Worm (Caenorhabditis elegans) whole organism, young adult: ENCODE measurements around the gene sid-5.

Experiments used
- B0035.1 ChIP-seq: sonication (generic microtip); optimal IDR thresholded peaks from 2 replicates; lab custom pipeline; 2016; ENCODE audit warnings: missing genetic modification characterization, mild to moderate bottlenecking, missing compliant biosample characterization, missing genotype, missing genetic modification reagents
- B0336.3 ChIP-seq: fragments of 200-800 bp; sonication (Bioruptor generic); IDR thresholded peaks from 2 replicates; pipeline ENCODE4 v1.3.6; 2022; ENCODE audit warnings: missing genetic modification characterization, missing compliant biosample characterization
- F57C9.4 ChIP-seq: sonication (generic microtip); optimal IDR thresholded peaks from 2 replicates; lab custom pipeline; 2017; ENCODE audit warnings: mild to moderate bottlenecking, missing genetic modification characterization, missing compliant biosample characterization
- attf-5 ChIP-seq: fragments of 200-800 bp; sonication (Bioruptor generic); optimal IDR thresholded peaks from 2 replicates; lab custom pipeline; 2018; ENCODE audit warnings: mild to moderate bottlenecking, missing genetic modification characterization, missing compliant biosample characterization
- bed-2 ChIP-seq: fragments of 200-800 bp; sonication (Bioruptor generic); IDR thresholded peaks from 2 replicates; pipeline ENCODE4 v1.3.6; 2022; ENCODE audit warnings: missing genetic modification reagents, missing genetic modification characterization, missing compliant biosample characterization
- dpl-1 ChIP-seq: fragments of 150-350 bp; optimal IDR thresholded peaks from 2 replicates; lab custom pipeline; 2014; ENCODE audit warnings: missing biosample characterization, missing genetic modification reagents, missing genetic modification characterization
- pha-4 ChIP-seq: fragments of 150-350 bp; sonication (generic microtip); optimal IDR thresholded peaks from 2 replicates; lab custom pipeline; 2014; ENCODE audit warnings: missing biosample characterization, missing genetic modification reagents, missing genetic modification characterization
- snpc-4 ChIP-seq, 5 experiments: fragments of 150-350 bp in 1 of 5; sonication (generic microtip) in 4 of 5; optimal IDR thresholded peaks; 2 replicates each; lab custom pipeline; 2014 to 2018; ENCODE audit warnings: missing genetic modification characterization in 5 of 5, missing biosample characterization in 3 of 5, antibody characterized with exemption in 2 of 5, mild to moderate bottlenecking in 2 of 5, missing compliant biosample characterization in 2 of 5, missing genotype in 2 of 5, moderate library complexity in 2 of 5, missing genetic modification reagents in 1 of 5

DNA sequence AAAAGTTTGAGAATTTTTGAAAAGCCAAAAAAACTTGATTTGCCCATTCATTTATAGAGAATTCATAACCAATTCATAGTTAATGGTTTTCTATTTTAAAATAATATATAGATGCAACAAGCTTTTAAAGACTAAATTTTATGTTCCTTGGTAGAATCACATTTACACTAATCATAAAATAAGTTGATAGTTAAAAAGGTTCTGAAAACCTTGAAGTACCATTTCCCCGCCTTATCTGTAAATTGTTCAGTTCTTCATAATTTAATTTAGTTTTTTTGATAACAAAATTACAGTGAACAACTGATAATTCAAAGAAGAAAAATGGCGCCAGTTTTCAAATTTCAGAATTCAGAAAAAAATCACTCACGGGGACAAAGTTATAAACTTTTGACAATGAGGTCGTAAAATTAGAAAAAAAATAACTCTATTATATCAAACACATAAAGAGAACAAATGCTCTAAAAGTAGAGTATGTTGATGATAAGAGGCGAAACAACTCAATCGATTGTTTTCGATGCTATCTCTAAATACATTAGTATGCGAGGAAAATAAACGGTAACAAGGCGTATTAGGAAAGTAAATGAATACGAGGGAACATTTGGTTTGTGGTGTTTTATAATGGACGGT lies 19.2 kb upstream of the sid-5 start, which contains the start of gene F41C6.7:
- TF ChIP-seq bed-2 (GFP tag; lab: Robert Waterston, UW) (no peak), B0035.1 (tag; lab: Kevin White, UChicago) (no peak), snpc-4 (GFP tag; optimal IDR thresholded peaks at IDR 0.05; lab: Kevin White, UChicago) (no peak), snpc-4 (tag; optimal IDR thresholded peaks at IDR 0.05; lab: Kevin White, UChicago) (no peak), pha-4 (tag; lab: Kevin White, UChicago) (no peak), B0336.3 (GFP tag; lab: Robert Waterston, UW) (no peak), F57C9.4 (tag; lab: Kevin White, UChicago) (no peak), dpl-1 (no peak), attf-5 (no peak)
